Worm (Caenorhabditis elegans): ENCODE results near the gene Y46G5A.29.

DNA sequence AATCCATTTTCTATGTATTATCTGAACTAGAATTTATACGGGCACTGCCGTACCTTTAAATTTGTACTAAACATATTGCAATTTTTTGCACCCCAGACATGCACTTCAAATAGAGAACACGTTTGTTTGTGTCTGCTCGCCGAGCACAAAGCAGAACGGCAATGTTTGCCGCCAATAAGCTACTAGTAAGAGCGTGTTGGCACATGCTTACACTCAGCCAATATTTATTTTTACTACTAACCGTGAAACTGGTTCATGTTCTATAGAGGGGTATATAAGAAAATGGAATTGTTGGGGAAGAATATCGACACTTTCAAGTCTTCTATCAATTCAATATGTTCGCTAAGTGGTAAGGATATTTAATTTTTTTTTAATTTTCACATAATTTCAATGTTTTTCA, 51.1 kb downstream of the Y46G5A.29 start, which contains the start of gene nspb-11:
- no peak for TF ChIP-seq nhr-6 (tag; optimal IDR thresholded peaks at IDR 0.05)
- no peak for TF ChIP-seq lin-13 (GFP tag; optimal IDR thresholded peaks at IDR 0.05)
- no peak for TF ChIP-seq ceh-82 (tag; optimal IDR thresholded peaks at IDR 0.05)
- no peak for TF ChIP-seq ztf-11 (tag; optimal IDR thresholded peaks at IDR 0.05)
- no peak for TF ChIP-seq aly-2 (tag; optimal IDR thresholded peaks at IDR 0.05)
- no peak for TF ChIP-seq ztf-4 (tag; optimal IDR thresholded peaks at IDR 0.05)
- TF ChIP-seq fos-1 (tag; optimal IDR thresholded peaks at IDR 0.05), result no peak
- TF ChIP-seq F13H6.1 (tag; optimal IDR thresholded peaks at IDR 0.05), result no peak
- TF ChIP-seq alr-1 (tag; optimal IDR thresholded peaks at IDR 0.05), result no peak
- no peak for TF ChIP-seq peb-1 (tag; optimal IDR thresholded peaks at IDR 0.05)
- no peak for TF ChIP-seq sem-4 (tag; optimal IDR thresholded peaks at IDR 0.05)
- TF ChIP-seq egl-27 (tag; optimal IDR thresholded peaks at IDR 0.05), result no peak

All from whole organism, L2 larva.